Worm (Caenorhabditis elegans): ENCODE results near the gene F28C6.10.

Gene F28C6.10

DNA sequence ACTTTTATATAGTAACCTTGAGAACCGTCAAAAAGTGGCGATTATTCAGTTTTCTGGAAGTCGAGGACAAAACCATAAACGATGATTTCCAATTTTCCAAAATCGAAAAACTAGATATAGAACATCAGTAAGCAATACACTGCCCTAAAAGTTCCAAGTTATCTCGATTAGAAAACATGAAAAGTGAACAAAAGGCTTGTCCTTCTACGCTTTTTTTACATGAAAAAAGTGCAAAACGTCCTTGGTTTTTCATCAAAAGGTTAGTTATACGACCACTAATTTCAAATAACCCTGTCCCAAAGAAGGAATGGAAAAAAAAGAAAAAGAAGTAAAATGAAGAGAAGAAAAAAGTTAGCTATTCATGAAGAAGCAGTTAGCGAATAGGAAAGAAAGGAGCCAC lies 21.8 kb upstream of the F28C6.10 start:
- TF ChIP-seq zag-1 (tag; optimal IDR thresholded peaks at IDR 0.05) (no peak), nhr-25 (tag; optimal IDR thresholded peaks at IDR 0.05; ENCODE audit: borderline replicate concordance, insufficient read depth) (peak; percentile 51), aha-1 (tag) (peak; percentile 73)

DNA sequence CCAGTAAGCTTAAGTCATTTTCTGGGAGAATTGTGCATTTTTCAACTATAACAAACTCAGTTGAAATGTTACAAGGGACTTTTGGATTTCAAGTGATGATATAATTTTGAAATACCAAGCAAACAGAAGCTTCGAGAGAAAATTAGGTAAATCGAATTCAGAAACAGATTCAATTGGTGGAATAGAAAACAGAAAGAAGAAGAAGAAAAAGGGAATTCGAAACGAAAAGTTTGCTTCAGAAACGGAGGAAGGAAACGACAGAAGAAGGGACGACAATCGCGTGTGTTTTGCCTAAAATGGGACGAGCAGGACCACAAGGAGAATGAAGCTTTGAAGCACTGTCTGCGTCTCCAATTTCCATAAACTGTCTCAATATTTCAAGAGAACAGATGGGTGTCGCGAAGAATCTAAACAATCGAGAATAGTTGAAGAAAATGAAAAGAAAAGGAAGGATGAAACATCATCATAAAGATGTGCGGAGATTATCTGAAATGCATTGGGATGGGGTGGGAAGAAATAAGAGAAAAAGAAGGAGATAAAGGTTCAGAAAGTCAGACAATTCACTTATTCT lies 20.0 kb upstream of the F28C6.10 start:
- TF ChIP-seq ZK337.2 (GFP tag; IDR thresholded peaks at IDR 0.05): no peak
- peak; percentile 8 to 14 for TF ChIP-seq lsy-2 (tag; optimal IDR thresholded peaks at IDR 0.05)
- TF ChIP-seq lin-39 (tag; optimal IDR thresholded peaks at IDR 0.05): no peak
- TF ChIP-seq madf-5 (GFP tag; IDR thresholded peaks at IDR 0.05): no peak
- no peak for TF ChIP-seq F10B5.3 (tag; optimal IDR thresholded peaks at IDR 0.05)
- no peak for TF ChIP-seq Y48G9A.11 (GFP tag; IDR thresholded peaks at IDR 0.05)
- TF ChIP-seq egl-43 (GFP tag; IDR thresholded peaks at IDR 0.05): no peak
- no peak for TF ChIP-seq spr-1 (tag; optimal IDR thresholded peaks at IDR 0.05)
- TF ChIP-seq T26A8.4 (GFP tag; IDR thresholded peaks at IDR 0.05): no peak
- TF ChIP-seq R02D3.7 (tag; optimal IDR thresholded peaks at IDR 0.05): no peak
- no peak for TF ChIP-seq sdz-12 (GFP tag; optimal IDR thresholded peaks at IDR 0.05)
- no peak for TF ChIP-seq zag-1 (tag; optimal IDR thresholded peaks at IDR 0.05)
- TF ChIP-seq nhr-41 (GFP tag; IDR thresholded peaks at IDR 0.05): no peak
- no peak for TF ChIP-seq mxl-3 (GFP tag; optimal IDR thresholded peaks at IDR 0.05)
- no peak for TF ChIP-seq spr-3 (GFP tag; optimal IDR thresholded peaks at IDR 0.05)
- TF ChIP-seq dve-1 (tag; optimal IDR thresholded peaks at IDR 0.05; ENCODE audit: insufficient read depth): peak; percentile 13
- no peak for TF ChIP-seq Y105C5A.15 (GFP tag; IDR thresholded peaks at IDR 0.05)
- TF ChIP-seq unc-62 (GFP tag; optimal IDR thresholded peaks at IDR 0.05 in 1 of 2): peak in 1 of 2 experiments; percentile 85
- TF ChIP-seq unc-62 (tag; optimal IDR thresholded peaks at IDR 0.05): no peak
- no peak for TF ChIP-seq fos-1 (tag; optimal IDR thresholded peaks at IDR 0.05)
- no peak for TF ChIP-seq ceh-20 (GFP tag; IDR thresholded peaks at IDR 0.05)
- TF ChIP-seq mdt-29 (GFP tag; IDR thresholded peaks at IDR 0.05): no peak
- TF ChIP-seq F26F4.8 (GFP tag; conservative IDR thresholded peaks at IDR 0.05): no peak
- no peak for TF ChIP-seq unc-130 (GFP tag; optimal IDR thresholded peaks at IDR 0.05)
- peak; percentile 86 for TF ChIP-seq ces-1 (GFP tag; optimal IDR thresholded peaks at IDR 0.05)
- TF ChIP-seq nhr-111 (GFP tag; optimal IDR thresholded peaks at IDR 0.05): no peak
- no peak for TF ChIP-seq arid-1 (GFP tag; conservative IDR thresholded peaks at IDR 0.05)
- TF ChIP-seq duxl-1 (tag; optimal IDR thresholded peaks at IDR 0.05; ENCODE audit: poor library complexity): no peak
- no peak for TF ChIP-seq nhr-76 (tag; optimal IDR thresholded peaks at IDR 0.05)
- peak; percentile 26 for TF ChIP-seq fkh-10 (GFP tag; optimal IDR thresholded peaks at IDR 0.05)
- TF ChIP-seq dpl-1 (GFP tag; optimal IDR thresholded peaks at IDR 0.05): no peak
- no peak for TF ChIP-seq Y75B8A.6 (GFP tag; IDR thresholded peaks at IDR 0.05)
- TF ChIP-seq attf-4 (tag; optimal IDR thresholded peaks at IDR 0.05): no peak
- TF ChIP-seq rbr-2 (tag; optimal IDR thresholded peaks at IDR 0.05): no peak
- TF ChIP-seq nhr-11 (tag; optimal IDR thresholded peaks at IDR 0.05): no peak
- no peak for TF ChIP-seq pha-4 (GFP tag; IDR thresholded peaks at IDR 0.05)
- no peak for TF ChIP-seq pha-4 (tag; optimal IDR thresholded peaks at IDR 0.05)
- no peak for TF ChIP-seq daf-8 (GFP tag; IDR thresholded peaks at IDR 0.05)
- TF ChIP-seq lin-13 (GFP tag; optimal IDR thresholded peaks at IDR 0.05): no peak
- TF ChIP-seq aha-1 (tag): peak; percentile 94
- TF ChIP-seq pqm-1 (tag; optimal IDR thresholded peaks at IDR 0.05): no peak
- TF ChIP-seq mep-1 (tag; optimal IDR thresholded peaks at IDR 0.05): no peak
- no peak for TF ChIP-seq hlh-30 (tag; optimal IDR thresholded peaks at IDR 0.05; ENCODE audit: insufficient read depth)
- TF ChIP-seq daf-19 (GFP tag; conservative IDR thresholded peaks at IDR 0.05): no peak
- no peak for TF ChIP-seq lin-1 (GFP tag; IDR thresholded peaks at IDR 0.05)
- TF ChIP-seq ctbp-1 (GFP tag; IDR thresholded peaks at IDR 0.05): no peak; the same call in 1 of the 2 replicates
